Worm (Caenorhabditis elegans): ENCODE results near the gene srg-16.

DNA sequence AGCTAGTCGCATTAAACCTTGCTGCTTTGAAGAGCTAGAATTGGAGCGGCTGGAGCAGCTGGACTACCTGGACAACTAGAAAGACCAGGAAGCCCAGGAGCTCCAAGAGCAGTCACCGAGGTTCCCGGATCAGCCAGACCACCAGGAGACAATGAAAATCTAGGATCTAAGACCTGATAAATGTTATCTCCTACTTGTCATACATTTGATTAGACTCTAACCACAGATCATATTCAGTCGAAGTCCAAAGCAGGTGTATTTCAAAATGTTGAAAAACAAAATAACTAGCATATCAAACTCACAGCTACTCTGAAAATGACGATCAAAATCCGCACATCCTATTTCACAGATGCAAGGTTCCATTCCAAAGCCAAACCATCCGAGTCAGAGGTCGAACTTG, 25.0 kb downstream of the srg-16 start, which contains the start of gene srz-6:
- TF ChIP-seq ztf-11 (tag; optimal IDR thresholded peaks at IDR 0.05) (no peak), elt-3 (tag; optimal IDR thresholded peaks at IDR 0.05) (no peak), mdl-1 (tag; optimal IDR thresholded peaks at IDR 0.05) (no peak), ztf-4 (tag; optimal IDR thresholded peaks at IDR 0.05) (no peak), lin-35 (GFP tag; optimal IDR thresholded peaks at IDR 0.05) (no peak), nhr-71 (tag; optimal IDR thresholded peaks at IDR 0.05) (no peak), elt-2 (tag; optimal IDR thresholded peaks at IDR 0.05) (no peak), unc-98 (GFP tag; IDR thresholded peaks at IDR 0.05) (no peak)
